Worm (Caenorhabditis elegans) whole organism, early embryonic: ENCODE measurements around the gene F21D9.3.

ENCODE experiments used
- F13C5.2 ChIP-seq: sonication (generic microtip); optimal IDR thresholded peaks from 2 replicates; lab custom pipeline; 2017; ENCODE audit warnings: mild to moderate bottlenecking, missing genetic modification characterization, inconsistent platforms, missing compliant biosample characterization
- aly-1 ChIP-seq: sonication (generic microtip); optimal IDR thresholded peaks from 2 replicates; lab custom pipeline; 2016; ENCODE audit warnings: missing genetic modification characterization, missing compliant biosample characterization
- ama-1 ChIP-seq: fragments of 150-350 bp; optimal IDR thresholded peaks from 2 replicates; lab custom pipeline; 2014
- ceh-13 ChIP-seq: fragments of 200-800 bp; sonication (Bioruptor generic); optimal IDR thresholded peaks from 2 replicates; lab custom pipeline; 2018; ENCODE audit warnings: mild to moderate bottlenecking, missing genetic modification characterization, missing compliant biosample characterization
- flt-1 ChIP-seq: fragments of 200-800 bp; sonication (Bioruptor generic); IDR thresholded peaks from 2 replicates; pipeline ENCODE4 v1.3.6; 2022; ENCODE audit warnings: missing genetic modification characterization, missing compliant biosample characterization
- hmbx-1 ChIP-seq: sonication (generic microtip); optimal IDR thresholded peaks from 2 replicates; lab custom pipeline; 2016; ENCODE audit warnings: mild to moderate bottlenecking, missing genetic modification characterization, missing compliant biosample characterization
- hnd-1 ChIP-seq: sonication (generic microtip); optimal IDR thresholded peaks from 2 replicates; lab custom pipeline; 2016; ENCODE audit warnings: missing genetic modification characterization, missing compliant biosample characterization
- scrt-1 ChIP-seq: fragments of 200-800 bp; sonication (Bioruptor generic); IDR thresholded peaks from 2 replicates; pipeline ENCODE4 v1.3.6; 2022; ENCODE audit warnings: missing genetic modification characterization, missing compliant biosample characterization
- sea-1 ChIP-seq: fragments of 200-800 bp; sonication (Bioruptor generic); conservative IDR thresholded peaks from 2 replicates; pipeline ENCODE4 v1.3.6; 2022; ENCODE audit warnings: missing genetic modification characterization, missing compliant biosample characterization
- tbx-11 ChIP-seq: fragments of 200-800 bp; sonication (Bioruptor generic); IDR thresholded peaks from 2 replicates; pipeline ENCODE4 v1.3.6; 2022; ENCODE audit warnings: missing genetic modification characterization, missing compliant biosample characterization
- tbx-37 ChIP-seq: fragments of 200-800 bp; sonication (Bioruptor generic); conservative IDR thresholded peaks from 2 replicates; pipeline ENCODE4 v1.3.6; 2022; ENCODE audit warnings: missing genetic modification reagents, missing genetic modification characterization, missing compliant biosample characterization

- no peak for TF ChIP-seq tbx-37
- no peak for TF ChIP-seq flt-1 (GFP tag; lab: Robert Waterston, UW)
- no peak for TF ChIP-seq F13C5.2
- TF ChIP-seq hnd-1 (tag; lab: Kevin White, UChicago): no peak
- TF ChIP-seq aly-1 (tag; lab: Kevin White, UChicago): no peak
- no peak for TF ChIP-seq sea-1
- TF ChIP-seq ceh-13: no peak
- TF ChIP-seq ama-1: no peak
- TF ChIP-seq scrt-1 (GFP tag; lab: Robert Waterston, UW): no peak
- no peak for TF ChIP-seq tbx-11 (GFP tag; lab: Robert Waterston, UW)
- no peak for TF ChIP-seq hmbx-1 (tag; lab: Kevin White, UChicago)
Measured at ce11 chrV:19233469-19233868, 24.1 kb downstream of the F21D9.3 start, which contains the start of gene fbxb-116.
